Worm (Caenorhabditis elegans) whole organism, L4/young adult: ENCODE measurements around the gene clc-25.

Source experiments
- W03F9.2 ChIP-seq: fragments of 150-350 bp; optimal IDR thresholded peaks from 2 replicates; lab custom pipeline; 2014; ENCODE audit warnings: missing biosample characterization, missing genetic modification characterization
- dao-5 ChIP-seq: sonication (generic microtip); optimal IDR thresholded peaks from 2 replicates; lab custom pipeline; 2016; ENCODE audit warnings: missing genotype, missing genetic modification characterization, moderate library complexity, missing compliant biosample characterization
- him-1 ChIP-seq: sonication (generic microtip); optimal IDR thresholded peaks from 2 replicates; lab custom pipeline; 2016; ENCODE audit warnings: missing genotype, missing genetic modification reagents, missing genetic modification characterization, missing compliant biosample characterization

The clc-25 gene

ce11 chrIII:981960-982359 lies 44.2 kb downstream of the clc-25 start:
- TF ChIP-seq W03F9.2 (tag; lab: Kevin White, UChicago), result no peak
- no peak for TF ChIP-seq dao-5
- no peak for TF ChIP-seq him-1 (tag; lab: Kevin White, UChicago)

ce11 chrIII:978889-979288 lies 47.3 kb downstream of the clc-25 start:
- no peak for TF ChIP-seq dao-5
- TF ChIP-seq W03F9.2 (tag; lab: Kevin White, UChicago), result no peak
- TF ChIP-seq him-1 (tag; lab: Kevin White, UChicago), result no peak
